Worm (Caenorhabditis elegans) whole organism, early embryonic: ENCODE data around the gene clp-7.

ENCODE experiments used
- B0310.2 ChIP-seq: sonication (generic microtip); optimal IDR thresholded peaks from 2 replicates; lab custom pipeline; 2016; ENCODE audit warnings: mild to moderate bottlenecking, missing genetic modification characterization, missing compliant biosample characterization
- F13C5.2 ChIP-seq: sonication (generic microtip); optimal IDR thresholded peaks from 2 replicates; lab custom pipeline; 2017; ENCODE audit warnings: mild to moderate bottlenecking, missing genetic modification characterization, inconsistent platforms, missing compliant biosample characterization
- aly-1 ChIP-seq: sonication (generic microtip); optimal IDR thresholded peaks from 2 replicates; lab custom pipeline; 2016; ENCODE audit warnings: missing genetic modification characterization, missing compliant biosample characterization
- ama-1 ChIP-seq: fragments of 150-350 bp; optimal IDR thresholded peaks from 2 replicates; lab custom pipeline; 2014
- ceh-13 ChIP-seq: fragments of 200-800 bp; sonication (Bioruptor generic); optimal IDR thresholded peaks from 2 replicates; lab custom pipeline; 2018; ENCODE audit warnings: mild to moderate bottlenecking, missing genetic modification characterization, missing compliant biosample characterization
- ceh-36 ChIP-seq: sonication (generic microtip); optimal IDR thresholded peaks from 2 replicates; lab custom pipeline; 2016; ENCODE audit warnings: missing genetic modification characterization, inconsistent platforms, missing compliant biosample characterization
- ets-7 ChIP-seq: sonication (generic microtip); optimal IDR thresholded peaks from 2 replicates; lab custom pipeline; 2016; ENCODE audit warnings: missing genotype, missing genetic modification characterization, missing compliant biosample characterization
- flt-1 ChIP-seq: fragments of 200-800 bp; sonication (Bioruptor generic); IDR thresholded peaks from 2 replicates; pipeline ENCODE4 v1.3.6; 2022; ENCODE audit warnings: missing genetic modification characterization, missing compliant biosample characterization
- hmbx-1 ChIP-seq: sonication (generic microtip); optimal IDR thresholded peaks from 2 replicates; lab custom pipeline; 2016; ENCODE audit warnings: mild to moderate bottlenecking, missing genetic modification characterization, missing compliant biosample characterization
- hmg-4 ChIP-seq: fragments of 200-800 bp; sonication (Bioruptor generic); optimal IDR thresholded peaks from 2 replicates; lab custom pipeline; 2018; ENCODE audit warnings: mild to moderate bottlenecking, missing genetic modification characterization, missing compliant biosample characterization
- hnd-1 ChIP-seq: sonication (generic microtip); optimal IDR thresholded peaks from 2 replicates; lab custom pipeline; 2016; ENCODE audit warnings: missing genetic modification characterization, missing compliant biosample characterization
- pes-1 ChIP-seq: fragments of 200-800 bp; sonication (Bioruptor generic); IDR thresholded peaks from 2 replicates; pipeline ENCODE4 v1.3.6; 2022; ENCODE audit warnings: missing genetic modification reagents, missing genetic modification characterization, missing compliant biosample characterization
- scrt-1 ChIP-seq: fragments of 200-800 bp; sonication (Bioruptor generic); IDR thresholded peaks from 2 replicates; pipeline ENCODE4 v1.3.6; 2022; ENCODE audit warnings: missing genetic modification characterization, missing compliant biosample characterization
- sea-1 ChIP-seq: fragments of 200-800 bp; sonication (Bioruptor generic); conservative IDR thresholded peaks from 2 replicates; pipeline ENCODE4 v1.3.6; 2022; ENCODE audit warnings: missing genetic modification characterization, missing compliant biosample characterization
- tbx-11 ChIP-seq: fragments of 200-800 bp; sonication (Bioruptor generic); IDR thresholded peaks from 2 replicates; pipeline ENCODE4 v1.3.6; 2022; ENCODE audit warnings: missing genetic modification characterization, missing compliant biosample characterization
- tbx-37 ChIP-seq: fragments of 200-800 bp; sonication (Bioruptor generic); conservative IDR thresholded peaks from 2 replicates; pipeline ENCODE4 v1.3.6; 2022; ENCODE audit warnings: missing genetic modification reagents, missing genetic modification characterization, missing compliant biosample characterization
- tra-4 ChIP-seq: sonication (generic microtip); optimal IDR thresholded peaks from 2 replicates; lab custom pipeline; 2017; ENCODE audit warnings: missing genetic modification characterization, missing compliant biosample characterization

Gene clp-7

ce11 chrIV:1465462-1465861, 19.7 kb upstream of the clp-7 start:
- TF ChIP-seq hmbx-1, result no peak
- TF ChIP-seq B0310.2 (tag; lab: Kevin White, UChicago), result no peak

- TF ChIP-seq tra-4 (tag; lab: Kevin White, UChicago) (no peak), ama-1 (lab: Kevin White, UChicago) (no peak), tbx-11 (GFP tag; lab: Robert Waterston, UW) (no peak), sea-1 (GFP tag; lab: Robert Waterston, UW) (no peak), hnd-1 (tag; lab: Kevin White, UChicago) (no peak), aly-1 (tag; lab: Kevin White, UChicago) (no peak), B0310.2 (tag; lab: Kevin White, UChicago) (no peak), pes-1 (no peak), hmbx-1 (no peak), ets-7 (no peak), ceh-13 (no peak), flt-1 (GFP tag; lab: Robert Waterston, UW) (no peak), F13C5.2 (tag; lab: Kevin White, UChicago) (no peak), hmg-4 (GFP tag; lab: Kevin White, UChicago) (no peak), ceh-36 (no peak), tbx-37 (GFP tag; lab: Robert Waterston, UW) (no peak)
These were observed 15.7 kb upstream of the clp-7 start for ce11 chrIV:1461463-1461862.

- no peak for TF ChIP-seq hmg-4 (GFP tag; lab: Kevin White, UChicago)
- TF ChIP-seq scrt-1, result no peak
- no peak for TF ChIP-seq sea-1 (GFP tag; lab: Robert Waterston, UW)
- no peak for TF ChIP-seq B0310.2 (tag; lab: Kevin White, UChicago)
- no peak for TF ChIP-seq ets-7
- no peak for TF ChIP-seq ceh-36
- TF ChIP-seq tra-4 (tag; lab: Kevin White, UChicago), result no peak
- TF ChIP-seq flt-1 (GFP tag; lab: Robert Waterston, UW), result no peak
- no peak for TF ChIP-seq ama-1 (lab: Kevin White, UChicago)
- TF ChIP-seq tbx-11 (GFP tag; lab: Robert Waterston, UW), result no peak
- TF ChIP-seq hmbx-1, result no peak
- TF ChIP-seq ceh-13, result no peak
- no peak for TF ChIP-seq pes-1
- TF ChIP-seq tbx-37 (GFP tag; lab: Robert Waterston, UW), result no peak
- TF ChIP-seq F13C5.2 (tag; lab: Kevin White, UChicago), result no peak
- no peak for TF ChIP-seq hnd-1 (tag; lab: Kevin White, UChicago)
- TF ChIP-seq aly-1 (tag; lab: Kevin White, UChicago), result no peak
These were observed 14.9 kb upstream of the clp-7 start, which contains the start of gene col-106 for ce11 chrIV:1460686-1461085. Gene col-106, minus strand, starts transcription at chrIV:1460786.

- no peak for TF ChIP-seq ama-1 (lab: Kevin White, UChicago)
- TF ChIP-seq sea-1 (GFP tag; lab: Robert Waterston, UW), result 0 out of 2 replicates have a peak, but pooled peaks have one; percentile 5
- no peak for TF ChIP-seq scrt-1
- TF ChIP-seq ceh-36, result no peak
- TF ChIP-seq hmbx-1, result no peak
- TF ChIP-seq ceh-13, result no peak
- no peak for TF ChIP-seq F13C5.2 (tag; lab: Kevin White, UChicago)
- TF ChIP-seq hmg-4 (GFP tag; lab: Kevin White, UChicago), result no peak
These were observed 14.2 kb upstream of the clp-7 start for ce11 chrIV:1459826-1460489.

- TF ChIP-seq pes-1 (no peak), tbx-11 (GFP tag; lab: Robert Waterston, UW) (no peak), tra-4 (tag; lab: Kevin White, UChicago) (no peak), ceh-36 (no peak), sea-1 (GFP tag; lab: Robert Waterston, UW) (no peak), B0310.2 (tag; lab: Kevin White, UChicago) (no peak), ama-1 (lab: Kevin White, UChicago) (no peak)
These were observed 13.7 kb upstream of the clp-7 start for ce11 chrIV:1459419-1459818.

ce11 chrIV:1458192-1458591, 12.4 kb upstream of the clp-7 start:
- TF ChIP-seq hmbx-1 (no peak), hmg-4 (GFP tag; lab: Kevin White, UChicago) (no peak), sea-1 (GFP tag; lab: Robert Waterston, UW) (no peak), ceh-36 (no peak), ceh-13 (no peak), ets-7 (no peak), tra-4 (tag; lab: Kevin White, UChicago) (no peak), scrt-1 (no peak), ama-1 (lab: Kevin White, UChicago) (no peak), tbx-37 (GFP tag; lab: Robert Waterston, UW) (no peak), B0310.2 (tag; lab: Kevin White, UChicago) (no peak), F13C5.2 (tag; lab: Kevin White, UChicago) (no peak), flt-1 (GFP tag; lab: Robert Waterston, UW) (no peak), pes-1 (no peak), aly-1 (tag; lab: Kevin White, UChicago) (no peak), tbx-11 (GFP tag; lab: Robert Waterston, UW) (no peak), hnd-1 (tag; lab: Kevin White, UChicago) (no peak)

ce11 chrIV:1456775-1457174, 11.0 kb upstream of the clp-7 start, which contains the start of gene nadk-1:
Gene nadk-1, plus strand, starts transcription at chrIV:1457075.
- TF ChIP-seq scrt-1 (no peak), tbx-37 (GFP tag; lab: Robert Waterston, UW) (no peak), ets-7 (no peak), B0310.2 (tag; lab: Kevin White, UChicago) (no peak), ceh-36 (no peak), aly-1 (tag; lab: Kevin White, UChicago) (no peak), sea-1 (GFP tag; lab: Robert Waterston, UW) (no peak), hmbx-1 (no peak), hnd-1 (tag; lab: Kevin White, UChicago) (no peak), pes-1 (no peak), F13C5.2 (tag; lab: Kevin White, UChicago) (no peak), tra-4 (tag; lab: Kevin White, UChicago) (no peak), tbx-11 (GFP tag; lab: Robert Waterston, UW) (no peak), ama-1 (lab: Kevin White, UChicago) (no peak), ceh-13 (no peak), hmg-4 (GFP tag; lab: Kevin White, UChicago) (no peak), flt-1 (GFP tag; lab: Robert Waterston, UW) (no peak)
